Worm (Caenorhabditis elegans) whole organism, L3 larva: ENCODE data around the gene B0244.15.

Experiments used
- ZK546.5 ChIP-seq: sonication (generic microtip); optimal IDR thresholded peaks from 2 replicates; lab custom pipeline; 2017; ENCODE audit warnings: missing biosample characterization, missing genetic modification characterization
- aly-2 ChIP-seq: fragments of 150-350 bp; optimal IDR thresholded peaks from 2 replicates; lab custom pipeline; 2014; ENCODE audit warnings: missing biosample characterization, missing genetic modification characterization
- ama-1 ChIP-seq: fragments of 150-350 bp; optimal IDR thresholded peaks from 2 replicates; lab custom pipeline; 2018
- daf-12 ChIP-seq: fragments of 150-350 bp; optimal IDR thresholded peaks from 2 replicates; lab custom pipeline; 2014; ENCODE audit warnings: missing biosample characterization, missing genetic modification reagents, missing genetic modification characterization
- egl-5 ChIP-seq: fragments of 150-350 bp; optimal IDR thresholded peaks from 2 replicates; lab custom pipeline; 2017; ENCODE audit warnings: missing biosample characterization, missing genetic modification reagents, missing genetic modification characterization, inconsistent platforms
- elt-1 ChIP-seq: fragments of 150-350 bp; optimal IDR thresholded peaks from 2 replicates; lab custom pipeline; 2014; ENCODE audit warnings: missing biosample characterization, missing genetic modification characterization
- elt-2 ChIP-seq: sonication (generic microtip); optimal IDR thresholded peaks from 2 replicates; lab custom pipeline; 2016; ENCODE audit warnings: missing genetic modification reagents, mild to moderate bottlenecking, missing genetic modification characterization, missing compliant biosample characterization
- elt-3 ChIP-seq, 3 experiments: fragments of 150-350 bp in 1 of 3; sonication (generic microtip) in 2 of 3; optimal IDR thresholded peaks; 2 replicates in 2 of 3; 4 replicates in 1 of 3; lab custom pipeline; 2014 to 2017; ENCODE audit warnings: missing biosample characterization in 3 of 3, missing genetic modification characterization in 3 of 3
- eor-1 ChIP-seq, 2 experiments: fragments of 150-350 bp; optimal IDR thresholded peaks; 2 replicates each; lab custom pipeline; 2014 to 2018; ENCODE audit warnings: missing biosample characterization in 2 of 2, missing genetic modification characterization in 2 of 2
- fkh-10 ChIP-seq: sonication (generic microtip); optimal IDR thresholded peaks from 2 replicates; lab custom pipeline; 2017; ENCODE audit warnings: missing biosample characterization, missing genetic modification reagents, missing genetic modification characterization
- fos-1 ChIP-seq: fragments of 150-350 bp; optimal IDR thresholded peaks from 2 replicates; lab custom pipeline; 2014; ENCODE audit warnings: missing biosample characterization, missing genetic modification characterization
- hmg-11 ChIP-seq: sonication (generic microtip); optimal IDR thresholded peaks from 2 replicates; lab custom pipeline; 2016; ENCODE audit warnings: missing genetic modification characterization, missing compliant biosample characterization
- jun-1 ChIP-seq: fragments of 150-350 bp; optimal IDR thresholded peaks from 2 replicates; lab custom pipeline; 2014; ENCODE audit warnings: missing biosample characterization, missing genetic modification reagents, missing genetic modification characterization
- lsy-12 ChIP-seq: sonication (generic microtip); optimal IDR thresholded peaks from 2 replicates; lab custom pipeline; 2016; ENCODE audit warnings: mild to moderate bottlenecking, missing genetic modification characterization, missing compliant biosample characterization
- mml-1 ChIP-seq: fragments of 150-350 bp; sonication (generic microtip); optimal IDR thresholded peaks from 3 replicates; lab custom pipeline; 2014; ENCODE audit warnings: missing biosample characterization, missing genetic modification characterization
- nfya-1 ChIP-seq: sonication (generic microtip); optimal IDR thresholded peaks from 2 replicates; lab custom pipeline; 2017; ENCODE audit warnings: missing genetic modification characterization, mild to moderate bottlenecking, missing compliant biosample characterization, antibody characterized with exemption, moderate library complexity; ENCODE audit not compliant: insufficient read depth
- nhr-11 ChIP-seq: fragments of 150-350 bp; optimal IDR thresholded peaks from 2 replicates; lab custom pipeline; 2014; ENCODE audit warnings: missing biosample characterization, missing genetic modification characterization
- nhr-12 ChIP-seq: fragments of 150-350 bp; optimal IDR thresholded peaks from 2 replicates; lab custom pipeline; 2014; ENCODE audit warnings: missing biosample characterization, missing genetic modification characterization
- nhr-23 ChIP-seq: fragments of 150-350 bp; optimal IDR thresholded peaks from 2 replicates; lab custom pipeline; 2014; ENCODE audit warnings: missing biosample characterization, missing genetic modification reagents, missing genetic modification characterization
- nhr-25 ChIP-seq: sonication (generic microtip); optimal IDR thresholded peaks from 2 replicates; lab custom pipeline; 2017; ENCODE audit warnings: missing biosample characterization, missing genetic modification characterization
- nhr-43 ChIP-seq: sonication (generic microtip); optimal IDR thresholded peaks from 2 replicates; lab custom pipeline; 2016; ENCODE audit warnings: mild to moderate bottlenecking, missing genetic modification characterization, missing compliant biosample characterization; ENCODE audit not compliant: poor library complexity, severe bottlenecking
- nhr-67 ChIP-seq: fragments of 150-350 bp; optimal IDR thresholded peaks from 2 replicates; lab custom pipeline; 2014; ENCODE audit warnings: missing biosample characterization, missing genetic modification characterization
- nhr-76 ChIP-seq: fragments of 150-350 bp; sonication (generic microtip); optimal IDR thresholded peaks from 5 replicates; lab custom pipeline; 2014; ENCODE audit warnings: missing biosample characterization, missing genetic modification characterization
- nhr-77 ChIP-seq: fragments of 150-350 bp; optimal IDR thresholded peaks from 2 replicates; lab custom pipeline; 2014; ENCODE audit warnings: missing biosample characterization, missing genetic modification characterization
- pha-4 ChIP-seq: fragments of 150-350 bp; optimal IDR thresholded peaks from 2 replicates; lab custom pipeline; 2014; ENCODE audit warnings: missing biosample characterization, missing genetic modification reagents, missing genetic modification characterization
- pqm-1 ChIP-seq: fragments of 150-350 bp; optimal IDR thresholded peaks from 2 replicates; lab custom pipeline; 2017; ENCODE audit warnings: missing biosample characterization, missing genetic modification characterization, inconsistent platforms
- skn-1 ChIP-seq: fragments of 150-350 bp; optimal IDR thresholded peaks from 2 replicates; lab custom pipeline; 2014; ENCODE audit warnings: missing biosample characterization, missing genetic modification characterization
- snpc-4 ChIP-seq: fragments of 150-350 bp; optimal IDR thresholded peaks from 2 replicates; lab custom pipeline; 2014; ENCODE audit warnings: missing biosample characterization, missing genetic modification characterization
- tbx-2 ChIP-seq: sonication (generic microtip); optimal IDR thresholded peaks from 2 replicates; lab custom pipeline; 2016; ENCODE audit warnings: mild to moderate bottlenecking, missing genetic modification characterization, missing compliant biosample characterization
- unc-62 ChIP-seq: fragments of 150-350 bp; sonication (generic microtip); optimal IDR thresholded peaks from 4 replicates; lab custom pipeline; 2014; ENCODE audit warnings: missing biosample characterization, missing genetic modification reagents, missing genetic modification characterization
- zag-1 ChIP-seq: fragments of 150-350 bp; optimal IDR thresholded peaks from 2 replicates; lab custom pipeline; 2014; ENCODE audit warnings: missing biosample characterization, missing genetic modification characterization
- ztf-11 ChIP-seq: fragments of 150-350 bp; optimal IDR thresholded peaks from 2 replicates; lab custom pipeline; 2014; ENCODE audit warnings: missing biosample characterization, missing genetic modification characterization
- ztf-4 ChIP-seq: fragments of 150-350 bp; optimal IDR thresholded peaks from 2 replicates; lab custom pipeline; 2014; ENCODE audit warnings: missing biosample characterization, missing genetic modification characterization

Gene B0244.15

ce11 chrIII:5710676-5711075 lies 32.5 kb upstream of the B0244.15 start (continued):
- TF ChIP-seq nhr-43 (tag; lab: Kevin White, UChicago) (peak; percentile 81), nfya-1 (tag; lab: Kevin White, UChicago) (peak; percentile 95), ama-1 (lab: Kevin White, UChicago) (peak; percentile 45), nhr-23 (tag; lab: Kevin White, UChicago) (peak; percentile 86), unc-62 (GFP tag; lab: Kevin White, UChicago) (peak; percentile 40)

- TF ChIP-seq tbx-2 (tag; lab: Kevin White, UChicago) (no peak), pha-4 (peak; percentile 8)
- TF ChIP-seq, all 47 proteins: peak for 1
Observed at ce11 chrIII:5711242-5711641, 31.9 kb upstream of the B0244.15 start, which contains the start of gene rbm-26. Gene rbm-26 (plus strand): TSS chrIII:5711542.

DNA sequence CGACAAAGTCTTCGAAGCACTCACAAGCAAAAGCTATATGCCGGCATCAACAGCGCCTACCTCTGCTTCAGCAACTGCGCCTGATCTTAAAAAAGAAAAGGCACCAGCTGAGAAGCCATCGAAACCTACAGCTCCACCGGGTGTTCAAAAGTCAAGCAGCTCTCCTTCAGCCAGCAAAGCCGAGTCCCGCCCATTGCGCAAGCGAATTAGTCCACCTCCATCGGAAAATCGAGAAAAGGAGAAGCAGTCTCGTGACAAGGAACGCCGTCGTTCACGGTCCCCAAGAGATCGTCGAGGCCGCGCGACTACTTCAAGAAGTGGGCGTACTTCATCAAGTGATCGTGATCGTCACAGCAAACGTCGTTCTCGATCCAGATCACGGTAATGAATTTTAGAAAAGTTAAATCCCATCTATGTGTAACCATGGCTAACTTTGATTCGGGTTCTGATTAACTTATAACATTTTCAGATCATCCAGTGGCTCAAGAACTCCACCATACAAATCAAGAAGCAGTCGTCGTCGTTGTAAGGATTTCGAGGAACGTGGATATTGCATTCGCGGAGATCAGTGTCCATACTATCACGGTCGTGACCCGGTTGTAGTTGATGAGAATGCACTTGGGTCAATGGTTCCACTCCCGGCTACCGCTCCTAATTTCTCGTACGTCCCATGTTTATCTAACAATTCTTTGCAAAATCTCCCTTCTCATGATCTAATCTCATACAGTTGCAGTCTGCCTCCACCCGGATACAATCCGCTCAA lies 31.1 kb upstream of the B0244.15 start:
- TF ChIP-seq egl-5 (tag; lab: Kevin White, UChicago), result no peak
- no peak for TF ChIP-seq ztf-11 (tag; lab: Kevin White, UChicago)
- TF ChIP-seq nhr-25, result no peak
- no peak for TF ChIP-seq nhr-11 (tag; lab: Kevin White, UChicago)
- no peak for TF ChIP-seq fkh-10 (GFP tag; lab: Kevin White, UChicago)
- TF ChIP-seq skn-1 (tag; lab: Kevin White, UChicago), result no peak
- no peak for TF ChIP-seq lsy-12 (tag; lab: Kevin White, UChicago)
- TF ChIP-seq aly-2 (tag; lab: Kevin White, UChicago), result no peak
- TF ChIP-seq pha-4, result no peak
- TF ChIP-seq elt-3 (tag; optimal IDR thresholded peaks at IDR 0.05; lab: Kevin White, UChicago), result no peak
- TF ChIP-seq nhr-67, result no peak
- TF ChIP-seq nhr-23 (tag; lab: Kevin White, UChicago), result no peak
- TF ChIP-seq hmg-11 (tag; lab: Kevin White, UChicago), result no peak
- TF ChIP-seq jun-1 (tag; lab: Kevin White, UChicago), result no peak
- TF ChIP-seq snpc-4 (tag; lab: Kevin White, UChicago), result no peak

DNA sequence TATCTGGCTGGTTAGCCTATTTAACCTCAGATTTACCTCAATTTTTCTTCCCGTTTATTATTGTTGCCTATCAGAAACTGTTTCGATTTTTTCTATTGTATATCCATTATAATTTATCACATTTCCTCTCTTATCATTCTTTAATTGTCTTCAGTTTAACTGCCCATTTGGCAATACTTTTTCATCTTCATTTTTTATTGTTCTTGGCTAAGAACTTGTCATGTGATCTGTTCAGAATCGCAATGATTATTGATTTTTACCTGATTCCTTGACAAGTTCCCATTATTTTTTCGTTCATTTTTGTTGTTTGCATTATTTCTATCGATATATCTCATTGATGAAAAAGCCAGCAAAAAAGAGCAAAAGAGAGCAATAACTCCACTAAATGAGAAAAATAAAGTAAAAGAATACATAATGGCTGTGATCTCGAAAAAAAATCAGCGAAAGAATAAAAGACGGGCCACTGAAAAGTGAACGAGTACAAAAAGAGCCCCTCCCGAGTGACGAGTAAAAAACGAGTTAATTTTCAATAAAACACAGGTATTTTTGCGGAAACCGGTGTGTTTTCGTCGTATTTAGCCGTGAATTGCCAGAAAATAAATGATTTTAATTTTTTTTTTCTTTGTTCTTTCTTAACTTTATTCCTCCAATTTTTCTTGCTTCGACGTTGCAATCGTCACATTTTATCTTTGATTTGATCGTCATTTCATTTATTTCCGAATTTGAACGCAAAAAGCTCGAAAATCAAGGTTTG lies 28.8 kb upstream of the B0244.15 start, which contains the start of gene arf-1:
arf-1 (plus strand) TSS at position 657 of the 754 bp plus-strand sequence.
- peak; percentile 17 for TF ChIP-seq elt-2 (tag; lab: Kevin White, UChicago)
- TF ChIP-seq nfya-1 (tag; lab: Kevin White, UChicago), result no peak
- no peak for TF ChIP-seq jun-1 (tag; lab: Kevin White, UChicago)
- TF ChIP-seq nhr-77 (tag; lab: Kevin White, UChicago), result peak; percentile 54

DNA sequence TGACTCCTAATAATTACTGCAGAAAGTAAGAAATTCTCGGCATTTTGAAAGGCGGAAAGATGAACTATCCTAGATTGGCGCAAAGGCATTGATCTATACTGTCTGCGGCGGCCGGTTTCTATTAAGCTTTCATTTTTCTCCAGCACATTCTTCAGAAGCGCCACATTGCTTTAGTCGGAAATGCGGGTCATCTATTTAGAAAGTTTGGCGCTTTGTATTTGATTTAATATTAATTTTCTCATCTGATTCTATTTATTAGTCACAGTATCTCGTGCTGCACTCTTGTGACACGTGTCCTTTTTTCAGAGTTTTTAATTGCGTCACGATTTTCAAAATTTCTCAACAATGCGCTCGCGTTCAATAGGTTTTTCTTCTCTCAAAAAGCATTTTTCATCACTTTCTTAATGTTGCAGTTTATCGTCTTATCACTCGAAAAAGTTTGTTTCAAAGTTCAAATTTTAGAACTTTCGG lies 28.2 kb upstream of the B0244.15 start:
- TF ChIP-seq nhr-11 (tag; lab: Kevin White, UChicago) (no peak), ZK546.5 (tag; lab: Kevin White, UChicago) (no peak), fos-1 (tag; lab: Kevin White, UChicago) (no peak), elt-1 (no peak), zag-1 (tag; lab: Kevin White, UChicago) (no peak), lsy-12 (tag; lab: Kevin White, UChicago) (no peak), pqm-1 (tag; lab: Kevin White, UChicago) (no peak), nhr-12 (tag; lab: Kevin White, UChicago) (no peak), ztf-4 (tag; lab: Kevin White, UChicago) (peak; percentile 55), nhr-77 (tag; lab: Kevin White, UChicago) (no peak), nhr-76 (tag; lab: Kevin White, UChicago) (no peak), eor-1 (tag; optimal IDR thresholded peaks at IDR 0.05; lab: Kevin White, UChicago) (no peak), mml-1 (tag; lab: Kevin White, UChicago) (no peak), skn-1 (tag; lab: Kevin White, UChicago) (no peak), daf-12 (tag; lab: Kevin White, UChicago) (no peak), ama-1 (lab: Kevin White, UChicago) (peak; percentile 59), jun-1 (tag; lab: Kevin White, UChicago) (no peak), nhr-43 (tag; lab: Kevin White, UChicago) (peak; percentile 76), elt-2 (tag; lab: Kevin White, UChicago) (no peak), tbx-2 (tag; lab: Kevin White, UChicago) (no peak)
